Fruit fly (Drosophila melanogaster) whole organism, embryonic: Measurements from ENCODE around the gene Exd2.
A peak's percentile ranks its signal among the peaks of the same experiment; 100 is the strongest.

Experiments
- Ada2b ChIP-seq: fragments of 200-800 bp; sonication (Bioruptor generic); IDR thresholded peaks from 2 replicates; pipeline ENCODE4 v1.3.6; 2022; ENCODE audit warnings: missing biosample characterization, missing genetic modification characterization
- Aef1 ChIP-seq: fragments of 200-800 bp; sonication (Bioruptor generic); IDR thresholded peaks from 3 replicates; pipeline ENCODE4 v1.3.6; 2022; ENCODE audit warnings: missing biosample characterization, missing genetic modification characterization
- Bgb ChIP-seq: fragments of 200-800 bp; sonication (Bioruptor generic); IDR thresholded peaks from 2 replicates; pipeline ENCODE4 v1.3.6; 2022; ENCODE audit warnings: missing biosample characterization, missing genetic modification characterization; ENCODE audit not compliant: partially characterized antibody
- Bteb2 ChIP-seq: fragments of 200-800 bp; sonication (Bioruptor generic); optimal IDR thresholded peaks from 2 replicates; lab custom pipeline; 2016; ENCODE audit warnings: missing biosample characterization, missing genetic modification characterization
- CG10147 ChIP-seq: fragments of 200-800 bp; sonication (Bioruptor generic); optimal IDR thresholded peaks from 2 replicates; lab custom pipeline; 2019; ENCODE audit warnings: missing biosample characterization, mild to moderate bottlenecking, missing genetic modification characterization, moderate library complexity
- CG10959 ChIP-seq: fragments of 200-800 bp; sonication (Bioruptor generic); IDR thresholded peaks from 2 replicates; pipeline ENCODE4 v1.3.6; 2022; ENCODE audit warnings: missing biosample characterization, missing genetic modification characterization
- CG11398 ChIP-seq: fragments of 200-800 bp; sonication (Bioruptor generic); optimal IDR thresholded peaks from 2 replicates; lab custom pipeline; 2016; ENCODE audit warnings: missing biosample characterization, missing genetic modification characterization
- CG12071 ChIP-seq: fragments of 200-800 bp; sonication (Bioruptor generic); optimal IDR thresholded peaks from 3 replicates; lab custom pipeline; 2018; ENCODE audit warnings: missing biosample characterization, mild to moderate bottlenecking, missing genetic modification characterization
- CG12219 ChIP-seq: fragments of 200-800 bp; sonication (Bioruptor generic); optimal IDR thresholded peaks from 3 replicates; lab custom pipeline; 2018; ENCODE audit warnings: missing biosample characterization, mild to moderate bottlenecking, missing genetic modification characterization
- CG14050 ChIP-seq: fragments of 200-800 bp; sonication (Bioruptor generic); IDR thresholded peaks from 3 replicates; pipeline ENCODE4 v1.3.6; 2022; ENCODE audit warnings: missing biosample characterization, missing genetic modification characterization
- CG14441 ChIP-seq: fragments of 200-800 bp; sonication (Bioruptor generic); IDR thresholded peaks from 2 replicates; pipeline ENCODE4 v1.3.6; 2022; ENCODE audit warnings: missing biosample characterization, missing genetic modification characterization
- CG17612 ChIP-seq: fragments of 200-800 bp; sonication (Bioruptor generic); IDR thresholded peaks from 2 replicates; pipeline ENCODE4 v1.3.6; 2022; ENCODE audit warnings: missing biosample characterization, missing genetic modification characterization
- CG18764 ChIP-seq: fragments of 200-800 bp; sonication (Bioruptor generic); optimal IDR thresholded peaks from 3 replicates; lab custom pipeline; 2016; ENCODE audit warnings: missing biosample characterization, missing genetic modification characterization
- CG2116 ChIP-seq: fragments of 200-800 bp; sonication (Bioruptor generic); optimal IDR thresholded peaks from 3 replicates; lab custom pipeline; 2018; ENCODE audit warnings: missing biosample characterization, mild to moderate bottlenecking, missing genetic modification characterization
- CG2875 ChIP-seq: fragments of 200-800 bp; sonication (Bioruptor generic); optimal IDR thresholded peaks from 2 replicates; lab custom pipeline; 2017; ENCODE audit warnings: missing biosample characterization, mild to moderate bottlenecking, missing genetic modification characterization, missing genetic modification reagents
- CG30020 ChIP-seq: fragments of 200-800 bp; optimal IDR thresholded peaks from 2 replicates; lab custom pipeline; 2019; ENCODE audit warnings: missing biosample characterization, mild to moderate bottlenecking, missing genetic modification characterization, moderate library complexity
- CG32767 ChIP-seq: fragments of 200-800 bp; sonication (Bioruptor generic); IDR thresholded peaks from 2 replicates; pipeline ENCODE4 v1.3.6; 2022; ENCODE audit warnings: missing biosample characterization, missing genetic modification characterization
- CG33557 ChIP-seq: fragments of 200-800 bp; sonication (Bioruptor generic); optimal IDR thresholded peaks from 2 replicates; lab custom pipeline; 2019; ENCODE audit warnings: missing biosample characterization, mild to moderate bottlenecking, missing genetic modification characterization, moderate library complexity
- CG8089 ChIP-seq: fragments of 200-800 bp; sonication (Bioruptor generic); optimal IDR thresholded peaks from 3 replicates; lab custom pipeline; 2016; ENCODE audit warnings: missing biosample characterization, missing genetic modification characterization
- CG8359 ChIP-seq: fragments of 200-800 bp; sonication (Bioruptor generic); optimal IDR thresholded peaks from 2 replicates; lab custom pipeline; 2017; ENCODE audit warnings: missing biosample characterization, mild to moderate bottlenecking, missing genetic modification characterization, borderline replicate concordance
- CG9727 ChIP-seq: fragments of 200-800 bp; sonication (Bioruptor generic); optimal IDR thresholded peaks from 3 replicates; lab custom pipeline; 2017; ENCODE audit warnings: missing biosample characterization, mild to moderate bottlenecking, missing genetic modification characterization
- CG9797 ChIP-seq: fragments of 200-800 bp; sonication (Bioruptor generic); optimal IDR thresholded peaks from 3 replicates; lab custom pipeline; 2018; ENCODE audit warnings: missing biosample characterization, mild to moderate bottlenecking, missing genetic modification characterization
- CrebB ChIP-seq: fragments of 200-800 bp; sonication (Bioruptor generic); optimal IDR thresholded peaks from 3 replicates; lab custom pipeline; 2018; ENCODE audit warnings: missing biosample characterization, mild to moderate bottlenecking, missing genetic modification characterization
- Dip3 ChIP-seq: fragments of 200-800 bp; sonication (Bioruptor generic); optimal IDR thresholded peaks from 3 replicates; lab custom pipeline; 2016; ENCODE audit warnings: missing biosample characterization, missing genetic modification characterization
- Hand ChIP-seq: fragments of 200-800 bp; sonication (Bioruptor generic); optimal IDR thresholded peaks from 2 replicates; lab custom pipeline; 2017; ENCODE audit warnings: mild to moderate bottlenecking, missing biosample characterization, missing genetic modification reagents, missing genetic modification characterization
- Lim3 ChIP-seq: fragments of 200-800 bp; sonication (Bioruptor generic); IDR thresholded peaks from 2 replicates; pipeline ENCODE4 v1.3.6; 2022; ENCODE audit warnings: missing biosample characterization, missing genetic modification characterization
- Myb ChIP-seq: fragments of 200-800 bp; sonication (Bioruptor generic); optimal IDR thresholded peaks from 2 replicates; lab custom pipeline; 2016; ENCODE audit warnings: missing biosample characterization, missing genetic modification characterization
- Spps ChIP-seq: fragments of 200-800 bp; sonication (Bioruptor generic); optimal IDR thresholded peaks from 2 replicates; lab custom pipeline; 2018; ENCODE audit warnings: missing biosample characterization, mild to moderate bottlenecking, missing genetic modification characterization
- al ChIP-seq: fragments of 200-800 bp; sonication (Bioruptor generic); IDR thresholded peaks from 2 replicates; pipeline ENCODE4 v1.3.6; 2022; ENCODE audit warnings: missing biosample characterization, missing genetic modification characterization
- chn ChIP-seq: fragments of 200-800 bp; sonication (Bioruptor generic); optimal IDR thresholded peaks from 2 replicates; lab custom pipeline; 2016; ENCODE audit warnings: missing biosample characterization, missing genetic modification characterization
- dmrt11E ChIP-seq: fragments of 200-800 bp; sonication (Bioruptor generic); optimal IDR thresholded peaks from 3 replicates; lab custom pipeline; 2018; ENCODE audit warnings: missing biosample characterization, mild to moderate bottlenecking, missing genetic modification characterization, moderate library complexity
- en ChIP-seq: fragments of 200-800 bp; sonication (Bioruptor generic); optimal IDR thresholded peaks from 2 replicates; lab custom pipeline; 2016; ENCODE audit warnings: missing biosample characterization, missing genetic modification characterization
- fd102C ChIP-seq: fragments of 200-800 bp; sonication (Bioruptor generic); optimal IDR thresholded peaks from 2 replicates; lab custom pipeline; 2018; ENCODE audit warnings: missing biosample characterization, mild to moderate bottlenecking, missing genetic modification characterization, moderate library complexity
- fd3F ChIP-seq: fragments of 200-800 bp; sonication (Bioruptor generic); optimal IDR thresholded peaks from 2 replicates; lab custom pipeline; 2018; ENCODE audit warnings: missing biosample characterization, mild to moderate bottlenecking, missing genetic modification characterization, moderate library complexity
- gcm ChIP-seq: fragments of 200-800 bp; sonication (Bioruptor generic); optimal IDR thresholded peaks from 2 replicates; lab custom pipeline; 2019; ENCODE audit warnings: missing biosample characterization, mild to moderate bottlenecking, missing genetic modification characterization, moderate library complexity
- gsb ChIP-seq: fragments of 200-800 bp; sonication (Bioruptor generic); IDR thresholded peaks from 2 replicates; pipeline ENCODE4 v1.3.6; 2022; ENCODE audit warnings: missing biosample characterization, missing genetic modification characterization
- her ChIP-seq: fragments of 200-800 bp; sonication (Bioruptor generic); optimal IDR thresholded peaks from 2 replicates; lab custom pipeline; 2016; ENCODE audit warnings: missing biosample characterization, missing genetic modification characterization
- hth ChIP-seq: fragments of >200 bp; optimal IDR thresholded peaks from 2 replicates; lab custom pipeline; 2017; ENCODE audit warnings: inconsistent platforms
- ind ChIP-seq: fragments of 200-800 bp; sonication (Bioruptor generic); optimal IDR thresholded peaks from 3 replicates; lab custom pipeline; 2016; ENCODE audit warnings: missing biosample characterization, missing genetic modification characterization
- knrl ChIP-seq: fragments of 200-800 bp; sonication (Bioruptor generic); IDR thresholded peaks from 3 replicates; pipeline ENCODE4 v1.3.6; 2022; ENCODE audit warnings: missing biosample characterization, missing genetic modification characterization; ENCODE audit not compliant: partially characterized antibody
- lab ChIP-seq: fragments of 200-800 bp; sonication (Bioruptor generic); optimal IDR thresholded peaks from 3 replicates; lab custom pipeline; 2017; ENCODE audit warnings: missing biosample characterization, missing genetic modification characterization, mild to moderate bottlenecking, moderate library complexity, missing genetic modification reagents
- nmo ChIP-seq: fragments of 200-800 bp; sonication (Bioruptor generic); optimal IDR thresholded peaks from 2 replicates; lab custom pipeline; 2018; ENCODE audit warnings: missing biosample characterization, mild to moderate bottlenecking, missing genetic modification characterization, moderate library complexity
- p53 ChIP-seq: fragments of 200-800 bp; sonication (Bioruptor generic); optimal IDR thresholded peaks from 2 replicates; lab custom pipeline; 2016; ENCODE audit warnings: missing biosample characterization, missing genetic modification characterization
- rib ChIP-seq: fragments of 200-800 bp; sonication (Bioruptor generic); IDR thresholded peaks from 2 replicates; pipeline ENCODE4 v1.3.6; 2022; ENCODE audit warnings: missing biosample characterization, missing genetic modification characterization
- slou ChIP-seq: fragments of 200-800 bp; sonication (Bioruptor generic); optimal IDR thresholded peaks from 3 replicates; lab custom pipeline; 2016; ENCODE audit warnings: missing biosample characterization, missing genetic modification characterization
- tgo ChIP-seq: fragments of 200-800 bp; sonication (Bioruptor generic); IDR thresholded peaks from 3 replicates; pipeline ENCODE4 v1.3.6; 2022; ENCODE audit warnings: missing biosample characterization, missing genetic modification characterization
- tio ChIP-seq: fragments of 200-800 bp; sonication (Bioruptor generic); optimal IDR thresholded peaks from 2 replicates; lab custom pipeline; 2017; ENCODE audit warnings: missing biosample characterization, missing genetic modification characterization, inconsistent platforms
- twi ChIP-seq: fragments of 200-800 bp; optimal IDR thresholded peaks from 2 replicates; lab custom pipeline; 2019; ENCODE audit warnings: missing biosample characterization, mild to moderate bottlenecking, missing genetic modification characterization, moderate library complexity
- unc-4 ChIP-seq: fragments of 200-800 bp; sonication (Bioruptor generic); IDR thresholded peaks from 2 replicates; pipeline ENCODE4 v1.3.6; 2022; ENCODE audit warnings: missing biosample characterization, missing genetic modification characterization; ENCODE audit not compliant: partially characterized antibody
- wdn ChIP-seq: fragments of 200-800 bp; sonication (Bioruptor generic); IDR thresholded peaks from 2 replicates; pipeline ENCODE4 v1.3.6; 2022; ENCODE audit warnings: missing biosample characterization, missing genetic modification characterization
- wor ChIP-seq: fragments of 200-800 bp; sonication (Bioruptor generic); IDR thresholded peaks from 2 replicates; pipeline ENCODE4 v1.3.6; 2022; ENCODE audit warnings: missing biosample characterization, missing genetic modification characterization

Exd2 gene

DNA sequence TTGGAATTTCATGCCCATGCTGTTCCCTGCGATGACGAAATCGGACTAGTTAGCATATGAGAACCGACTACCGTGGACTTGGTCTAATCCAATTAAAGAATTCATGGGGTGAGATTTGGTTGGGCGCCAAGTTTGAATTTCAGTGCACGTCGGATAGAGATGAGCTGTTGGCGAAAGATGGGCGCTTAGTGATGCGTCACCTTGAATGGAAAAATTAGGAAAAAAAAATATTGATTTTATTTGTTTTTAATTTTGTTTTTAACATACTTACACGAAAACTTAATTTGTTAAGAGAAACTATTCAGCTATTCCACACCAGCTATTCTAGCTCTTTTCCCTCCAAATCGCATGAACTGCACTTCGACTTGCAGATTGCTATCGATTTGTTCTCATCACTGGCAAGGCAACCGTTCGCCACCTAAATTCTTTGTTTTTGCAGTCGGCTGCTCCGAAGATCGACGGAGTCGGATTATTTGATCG, 13.8 kb downstream of the Exd2 start, which contains the start of the genes ninaG and Sptz (continued):
- TF ChIP-seq Bgb (GFP tag; lab: Robert Waterston, UW) (no peak), Lim3 (GFP tag; lab: Robert Waterston, UW) (peak; percentile 62; the same call in 1 of the 2 replicates), chn (GFP tag; lab: Kevin White, UChicago) (peak; percentile 97), al (GFP tag; lab: Robert Waterston, UW) (peak; percentile 94), Myb (GFP tag; lab: Kevin White, UChicago) (peak; percentile 79), CG14441 (GFP tag; lab: Robert Waterston, UW) (peak; percentile 96), lab (GFP tag; lab: Kevin White, UChicago) (peak; percentile 94), twi (tag; lab: Kevin White, UChicago) (no peak), CG8089 (peak; percentile 90), en (GFP tag; lab: Kevin White, UChicago) (peak; percentile 80), CG10959 (peak; percentile 93), gsb (peak; percentile 87), CG2116 (GFP tag; lab: Kevin White, UChicago) (peak; percentile 95), dmrt11E (peak; percentile 94), Aef1 (peak; percentile 96), unc-4 (GFP tag; lab: Robert Waterston, UW) (peak; percentile 61; the same call in 1 of the 2 replicates), knrl (GFP tag; lab: Robert Waterston, UW) (peak; percentile 63), hth (lab: Kevin White, UChicago) (no peak), CG17612 (GFP tag; lab: Robert Waterston, UW) (peak; percentile 73), Hand (GFP tag; lab: Kevin White, UChicago) (peak; percentile 59), tio (GFP tag; lab: Kevin White, UChicago) (no peak), CG8359 (peak; percentile 56), tgo (GFP tag; lab: Robert Waterston, UW) (peak; percentile 96), CG2875 (GFP tag; lab: Kevin White, UChicago) (peak; percentile 74), CG11398 (GFP tag; lab: Kevin White, UChicago) (peak; percentile 83), fd102C (GFP tag; lab: Kevin White, UChicago) (peak; percentile 52), CG14050 (GFP tag; lab: Robert Waterston, UW) (peak; percentile 90), wdn (peak; percentile 83), CG12219 (GFP tag; lab: Kevin White, UChicago) (peak; percentile 66), CG32767 (GFP tag; lab: Robert Waterston, UW) (peak; percentile 94), rib (GFP tag; lab: Robert Waterston, UW) (peak; percentile 83), Bteb2 (GFP tag; lab: Kevin White, UChicago) (peak; percentile 89), slou (GFP tag; lab: Kevin White, UChicago) (peak; percentile 89), CG12071 (GFP tag; lab: Kevin White, UChicago) (peak; percentile 48), gcm (GFP tag; lab: Kevin White, UChicago) (peak; percentile 81), CG10147 (GFP tag; lab: Kevin White, UChicago) (no peak), Dip3 (GFP tag; lab: Kevin White, UChicago) (peak; percentile 96), fd3F (peak; percentile 86), CG30020 (tag; lab: Kevin White, UChicago) (peak; percentile 75), CG33557 (GFP tag; lab: Kevin White, UChicago) (peak; percentile 79), Spps (tag; lab: Kevin White, UChicago) (peak; percentile 87), her (peak; percentile 84), CG9797 (GFP tag; lab: Kevin White, UChicago) (peak; percentile 65), wor (peak; percentile 89), CG9727 (GFP tag; lab: Kevin White, UChicago) (peak; percentile 94), CrebB (peak; percentile 77), ind (peak; percentile 96), nmo (GFP tag; lab: Kevin White, UChicago) (peak; percentile 95), Ada2b (peak; percentile 95), p53 (GFP tag; lab: Kevin White, UChicago) (peak; percentile 73), CG18764 (GFP tag; lab: Kevin White, UChicago) (peak; percentile 90)
